In the genomic region with DNA sequence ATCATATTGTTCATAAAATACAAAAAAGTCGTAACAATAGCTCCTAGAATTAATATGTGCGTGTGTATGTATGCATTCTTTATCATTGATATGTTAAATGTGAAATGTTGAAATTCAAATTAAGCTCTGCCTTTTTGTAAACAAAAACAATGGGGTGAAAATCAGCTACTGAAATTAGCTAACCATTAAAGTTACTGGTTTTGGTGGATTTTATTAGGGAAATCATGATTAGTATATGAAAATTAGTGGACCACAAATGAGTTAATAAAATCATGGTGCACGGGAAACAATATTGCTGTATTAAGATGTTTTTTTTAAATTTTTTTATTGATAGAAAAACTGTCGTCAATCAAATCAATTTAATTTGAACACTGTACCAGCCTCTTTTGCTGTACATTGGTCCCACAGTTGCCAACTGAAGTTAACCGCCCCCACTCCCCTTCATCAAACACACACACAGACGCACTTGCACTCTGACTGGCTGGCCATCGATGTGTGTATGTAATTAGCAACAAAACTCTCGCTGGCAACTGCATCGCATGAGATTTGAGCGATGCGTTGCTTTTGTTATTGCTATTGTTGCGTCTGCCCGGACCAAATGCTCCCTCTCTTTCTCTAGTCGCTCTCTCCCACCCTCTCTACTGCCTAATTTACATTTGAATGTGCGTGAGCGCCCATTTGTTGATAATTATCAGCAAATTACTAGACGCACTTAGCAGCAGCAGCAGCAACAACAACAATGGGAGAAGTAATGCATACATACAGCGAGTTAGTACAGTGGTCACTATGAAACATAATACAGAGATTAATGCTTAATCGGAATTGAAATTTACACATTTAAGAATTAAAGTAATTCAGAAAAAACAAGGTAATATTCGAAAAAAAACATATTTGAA, we compare ENCODE assay signal across 1 fruit fly cellular context.
TF ChIP-seq lines count a peak whose summit lies in the region.

No protein-coding gene starts in this region.

TF ChIP-seq in whole organism, embryonic, 481 proteins besides CTCF, POLR2A, EP300 and RAD21 (continued from another document and continues in another):
- TF ChIP-seq crp (GFP tag; optimal IDR thresholded peaks at IDR 0.05; lab: Kevin White, UChicago) (no peak), Rx (GFP tag; IDR thresholded peaks at IDR 0.05; lab: Robert Waterston, UW) (no peak), CHES-1-like (GFP tag; optimal IDR thresholded peaks at IDR 0.05; lab: Kevin White, UChicago) (no peak), CG12155 (GFP tag; optimal IDR thresholded peaks at IDR 0.05; lab: Kevin White, UChicago) (no peak), knrl (GFP tag; IDR thresholded peaks at IDR 0.05; lab: Robert Waterston, UW; ENCODE audit: partially characterized antibody) (no peak), CG17361 (GFP tag; IDR thresholded peaks at IDR 0.05; lab: Robert Waterston, UW) (peak; percentile 29; the same call in 1 of the 3 replicates), mam (GFP tag; optimal IDR thresholded peaks at IDR 0.05; lab: Kevin White, UChicago) (no peak), Antp (GFP tag; optimal IDR thresholded peaks at IDR 0.05; lab: Kevin White, UChicago) (no peak), pum (GFP tag; optimal IDR thresholded peaks at IDR 0.05; lab: Kevin White, UChicago) (no peak), jing (GFP tag; optimal IDR thresholded peaks at IDR 0.05; lab: Kevin White, UChicago) (no peak), corto (GFP tag; optimal IDR thresholded peaks at IDR 0.05; lab: Kevin White, UChicago) (no peak), hkb (optimal IDR thresholded peaks at IDR 0.05; lab: Kevin White, UChicago) (no peak), hkb (GFP tag; IDR thresholded peaks at IDR 0.05; lab: Robert Waterston, UW) (no peak; the same call in 1 of the 2 replicates), Max (GFP tag; optimal IDR thresholded peaks at IDR 0.05; lab: Kevin White, UChicago) (no peak), Ssrp (tag; optimal IDR thresholded peaks at IDR 0.05; lab: Kevin White, UChicago) (peak; percentile 36), CG32772 (GFP tag; IDR thresholded peaks at IDR 0.05; lab: Robert Waterston, UW) (0 out of 2 replicates have a peak, but pooled peaks have one; percentile 8), CG8281 (tag; optimal IDR thresholded peaks at IDR 0.05; lab: Kevin White, UChicago) (no peak), CG6272 (GFP tag; IDR thresholded peaks at IDR 0.05; lab: Robert Waterston, UW) (no peak), Oli (tag; optimal IDR thresholded peaks at IDR 0.05; lab: Kevin White, UChicago) (peak; percentile 0), lbe (GFP tag; optimal IDR thresholded peaks at IDR 0.05; lab: Kevin White, UChicago) (no peak), MBD-R2 (GFP tag; IDR thresholded peaks at IDR 0.05; lab: Robert Waterston, UW) (no peak), TFAM (GFP tag; optimal IDR thresholded peaks at IDR 0.05; lab: Kevin White, UChicago) (no peak), gce (GFP tag; IDR thresholded peaks at IDR 0.05; lab: Robert Waterston, UW) (no peak), CG17612 (GFP tag; IDR thresholded peaks at IDR 0.05; lab: Robert Waterston, UW) (no peak), CG2116 (GFP tag; optimal IDR thresholded peaks at IDR 0.05; lab: Kevin White, UChicago) (no peak), cg (GFP tag; optimal IDR thresholded peaks at IDR 0.05; lab: Kevin White, UChicago) (peak; percentile 51), sc (optimal IDR thresholded peaks at IDR 0.05; lab: Kevin White, UChicago) (no peak), sc (GFP tag; optimal IDR thresholded peaks at IDR 0.05; lab: Kevin White, UChicago) (no peak), CG8924 (tag; optimal IDR thresholded peaks at IDR 0.05; lab: Kevin White, UChicago) (no peak), ase (GFP tag; IDR thresholded peaks at IDR 0.05; lab: Robert Waterston, UW) (no peak), CG2889 (GFP tag; IDR thresholded peaks at IDR 0.05; lab: Robert Waterston, UW) (no peak), ken (GFP tag; IDR thresholded peaks at IDR 0.05; lab: Robert Waterston, UW) (no peak), Xbp1 (GFP tag; optimal IDR thresholded peaks at IDR 0.05; lab: Kevin White, UChicago) (no peak), gsb-n (tag; optimal IDR thresholded peaks at IDR 0.05; lab: Kevin White, UChicago) (no peak), CG6791 (GFP tag; IDR thresholded peaks at IDR 0.05; lab: Robert Waterston, UW; ENCODE audit: partially characterized antibody) (no peak), Xrp1 (GFP tag; IDR thresholded peaks at IDR 0.05; lab: Robert Waterston, UW) (peak; percentile 26; the same call in 1 of the 2 replicates), Usf (GFP tag; optimal IDR thresholded peaks at IDR 0.05; lab: Kevin White, UChicago) (no peak), D19A (tag; optimal IDR thresholded peaks at IDR 0.05; lab: Kevin White, UChicago) (no peak), CG15696 (tag; optimal IDR thresholded peaks at IDR 0.05; lab: Kevin White, UChicago) (no peak), br (optimal IDR thresholded peaks at IDR 0.05; lab: Kevin White, UChicago) (no peak), CG17328 (GFP tag; IDR thresholded peaks at IDR 0.05; lab: Robert Waterston, UW) (no peak), CG2120 (GFP tag; optimal IDR thresholded peaks at IDR 0.05; lab: Kevin White, UChicago) (no peak), CG7271 (tag; optimal IDR thresholded peaks at IDR 0.05; lab: Kevin White, UChicago) (no peak), row (GFP tag; IDR thresholded peaks at IDR 0.05; lab: Robert Waterston, UW) (0 out of 3 replicates have a peak, but pooled peaks have one; percentile 10), toy (GFP tag; IDR thresholded peaks at IDR 0.05; lab: Robert Waterston, UW) (no peak), CG7786 (GFP tag; optimal IDR thresholded peaks at IDR 0.05; lab: Kevin White, UChicago) (no peak), PHDP (tag; optimal IDR thresholded peaks at IDR 0.05; lab: Kevin White, UChicago) (no peak), exex (tag; optimal IDR thresholded peaks at IDR 0.05; lab: Kevin White, UChicago) (no peak), CG12659 (GFP tag; optimal IDR thresholded peaks at IDR 0.05; lab: Kevin White, UChicago) (no peak), CG11247 (GFP tag; IDR thresholded peaks at IDR 0.05; lab: Robert Waterston, UW) (peak; percentile 11; the same call in 1 of the 2 replicates), CG10431 (GFP tag; optimal IDR thresholded peaks at IDR 0.05; lab: Kevin White, UChicago) (no peak), mld (GFP tag; IDR thresholded peaks at IDR 0.05; lab: Robert Waterston, UW; ENCODE audit: partially characterized antibody) (no peak), az2 (GFP tag; optimal IDR thresholded peaks at IDR 0.05; lab: Kevin White, UChicago) (no peak), YL-1 (GFP tag; optimal IDR thresholded peaks at IDR 0.05; lab: Kevin White, UChicago) (no peak), fru (optimal IDR thresholded peaks at IDR 0.05; lab: Kevin White, UChicago) (no peak), HHEX (GFP tag; optimal IDR thresholded peaks at IDR 0.05; lab: Kevin White, UChicago) (no peak), D19B (GFP tag; optimal IDR thresholded peaks at IDR 0.05; lab: Kevin White, UChicago) (no peak), grau (tag; optimal IDR thresholded peaks at IDR 0.05; lab: Kevin White, UChicago) (peak; percentile 35), sd (tag; optimal IDR thresholded peaks at IDR 0.05; lab: Kevin White, UChicago) (no peak), vvl (GFP tag; IDR thresholded peaks at IDR 0.05; lab: Robert Waterston, UW) (peak; percentile 31; the same call in 1 of the 2 replicates), ab (GFP tag; optimal IDR thresholded peaks at IDR 0.05; lab: Kevin White, UChicago) (no peak), CG12236 (GFP tag; optimal IDR thresholded peaks at IDR 0.05; lab: Kevin White, UChicago) (no peak), CG1602 (GFP tag; optimal IDR thresholded peaks at IDR 0.05; lab: Kevin White, UChicago) (no peak), salm (tag; optimal IDR thresholded peaks at IDR 0.05; lab: Kevin White, UChicago) (no peak), Mes4 (GFP tag; optimal IDR thresholded peaks at IDR 0.05; lab: Kevin White, UChicago) (no peak), CG9727 (GFP tag; optimal IDR thresholded peaks at IDR 0.05; lab: Kevin White, UChicago) (peak; percentile 6), zen (tag; optimal IDR thresholded peaks at IDR 0.05; lab: Kevin White, UChicago) (no peak), CG6683 (GFP tag; optimal IDR thresholded peaks at IDR 0.05; lab: Kevin White, UChicago) (no peak), nerfin-1 (tag; optimal IDR thresholded peaks at IDR 0.05; lab: Kevin White, UChicago) (no peak), ci (GFP tag; IDR thresholded peaks at IDR 0.05; lab: Robert Waterston, UW) (no peak), Ptx1 (GFP tag; IDR thresholded peaks at IDR 0.05; lab: Robert Waterston, UW) (peak; percentile 39; the same call in 1 of the 2 replicates), Sox100B (GFP tag; optimal IDR thresholded peaks at IDR 0.05; lab: Kevin White, UChicago) (no peak), al (GFP tag; IDR thresholded peaks at IDR 0.05; lab: Robert Waterston, UW) (no peak), CG3407 (GFP tag; optimal IDR thresholded peaks at IDR 0.05; lab: Kevin White, UChicago) (no peak), CG10209 (GFP tag; optimal IDR thresholded peaks at IDR 0.05; lab: Kevin White, UChicago) (no peak), CG6765 (GFP tag; optimal IDR thresholded peaks at IDR 0.05; lab: Kevin White, UChicago) (no peak), NC2α (GFP tag; optimal IDR thresholded peaks at IDR 0.05; lab: Kevin White, UChicago) (no peak), BEAF-32 (GFP tag; optimal IDR thresholded peaks at IDR 0.05; lab: Kevin White, UChicago) (no peak), Neu2 (GFP tag; optimal IDR thresholded peaks at IDR 0.05; lab: Kevin White, UChicago; ENCODE audit: borderline replicate concordance) (no peak), grn (GFP tag; optimal IDR thresholded peaks at IDR 0.05; lab: Kevin White, UChicago) (no peak), CG30403 (GFP tag; optimal IDR thresholded peaks at IDR 0.05; lab: Kevin White, UChicago) (peak; percentile 0), fd96Cb (tag; optimal IDR thresholded peaks at IDR 0.05; lab: Kevin White, UChicago) (peak; percentile 5), CG4820 (GFP tag; optimal IDR thresholded peaks at IDR 0.05; lab: Kevin White, UChicago) (no peak), nau (GFP tag; optimal IDR thresholded peaks at IDR 0.05; lab: Kevin White, UChicago) (no peak), CG13624 (GFP tag; optimal IDR thresholded peaks at IDR 0.05; lab: Kevin White, UChicago) (no peak), CG6254 (GFP tag; optimal IDR thresholded peaks at IDR 0.05; lab: Kevin White, UChicago) (no peak), CG8944 (GFP tag; optimal IDR thresholded peaks at IDR 0.05; lab: Kevin White, UChicago) (no peak), Ets97D (GFP tag; optimal IDR thresholded peaks at IDR 0.05; lab: Kevin White, UChicago) (no peak), amos (GFP tag; IDR thresholded peaks at IDR 0.05; lab: Robert Waterston, UW; ENCODE audit: partially characterized antibody) (no peak), tx (GFP tag; optimal IDR thresholded peaks at IDR 0.05; lab: Kevin White, UChicago) (no peak), Dref (GFP tag; IDR thresholded peaks at IDR 0.05; lab: Robert Waterston, UW) (no peak), ttk (GFP tag; IDR thresholded peaks at IDR 0.05; lab: Robert Waterston, UW) (no peak), maf-S (GFP tag; optimal IDR thresholded peaks at IDR 0.05; lab: Kevin White, UChicago) (no peak), en (GFP tag; optimal IDR thresholded peaks at IDR 0.05; lab: Kevin White, UChicago) (no peak), CG5245 (GFP tag; optimal IDR thresholded peaks at IDR 0.05; lab: Kevin White, UChicago) (no peak), CG14667 (GFP tag; IDR thresholded peaks at IDR 0.05; lab: Robert Waterston, UW) (no peak), CG8765 (GFP tag; IDR thresholded peaks at IDR 0.05; lab: Robert Waterston, UW) (no peak), twi (tag; optimal IDR thresholded peaks at IDR 0.05; lab: Kevin White, UChicago) (no peak), CG11456 (GFP tag; IDR thresholded peaks at IDR 0.05; lab: Robert Waterston, UW) (no peak), Eip74EF (GFP tag; optimal IDR thresholded peaks at IDR 0.05; lab: Kevin White, UChicago) (no peak), CG17359 (tag; optimal IDR thresholded peaks at IDR 0.05; lab: Kevin White, UChicago) (peak; percentile 21), CG17912 (GFP tag; optimal IDR thresholded peaks at IDR 0.05; lab: Kevin White, UChicago) (no peak), NFAT (GFP tag; IDR thresholded peaks at IDR 0.05; lab: Robert Waterston, UW) (no peak), schlank (tag; optimal IDR thresholded peaks at IDR 0.05; lab: Kevin White, UChicago) (no peak), CG6654 (GFP tag; optimal IDR thresholded peaks at IDR 0.05; lab: Kevin White, UChicago) (no peak), Trl (optimal IDR thresholded peaks at IDR 0.05; lab: Kevin White, UChicago) (peak; percentile 34 to 53), Trl (GFP tag; optimal IDR thresholded peaks at IDR 0.05; lab: Kevin White, UChicago) (no peak), CG11504 (tag; optimal IDR thresholded peaks at IDR 0.05; lab: Kevin White, UChicago) (peak; percentile 38), bcd (GFP tag; optimal IDR thresholded peaks at IDR 0.05; lab: Kevin White, UChicago) (no peak), CG3065 (GFP tag; optimal IDR thresholded peaks at IDR 0.05; lab: Kevin White, UChicago) (no peak), CoRest (tag; optimal IDR thresholded peaks at IDR 0.05; lab: Kevin White, UChicago) (no peak), HLH3B (GFP tag; IDR thresholded peaks at IDR 0.05; lab: Robert Waterston, UW) (no peak), CG3847 (GFP tag; IDR thresholded peaks at IDR 0.05; lab: Robert Waterston, UW) (no peak), CG10274 (GFP tag; optimal IDR thresholded peaks at IDR 0.05; lab: Kevin White, UChicago) (no peak), CG31224 (GFP tag; IDR thresholded peaks at IDR 0.05; lab: Robert Waterston, UW) (no peak), CG15011 (GFP tag; optimal IDR thresholded peaks at IDR 0.05; lab: Kevin White, UChicago) (no peak), CG7987 (GFP tag; optimal IDR thresholded peaks at IDR 0.05; lab: Kevin White, UChicago) (no peak), cad (GFP tag; optimal IDR thresholded peaks at IDR 0.05; lab: Kevin White, UChicago) (no peak), Atf6 (GFP tag; IDR thresholded peaks at IDR 0.05; lab: Robert Waterston, UW) (no peak), ewg (GFP tag; optimal IDR thresholded peaks at IDR 0.05; lab: Kevin White, UChicago) (no peak), btn (GFP tag; optimal IDR thresholded peaks at IDR 0.05; lab: Kevin White, UChicago) (no peak), CG6854 (GFP tag; optimal IDR thresholded peaks at IDR 0.05; lab: Kevin White, UChicago) (no peak), Ravus (GFP tag; IDR thresholded peaks at IDR 0.05; lab: Robert Waterston, UW) (no peak), ERR (GFP tag; optimal IDR thresholded peaks at IDR 0.05; lab: Kevin White, UChicago) (no peak), Dek (tag; optimal IDR thresholded peaks at IDR 0.05; lab: Kevin White, UChicago) (no peak), CG5180 (GFP tag; optimal IDR thresholded peaks at IDR 0.05; lab: Kevin White, UChicago) (no peak), hth (optimal IDR thresholded peaks at IDR 0.05; lab: Kevin White, UChicago) (no peak), CG18011 (GFP tag; optimal IDR thresholded peaks at IDR 0.05; lab: Kevin White, UChicago) (no peak)
